Worm (Caenorhabditis elegans) whole organism, L4/young adult: ENCODE data around the gene F01F1.11.

Experiments
- W03F9.2 ChIP-seq: fragments of 150-350 bp; optimal IDR thresholded peaks from 2 replicates; lab custom pipeline; 2014; ENCODE audit warnings: missing biosample characterization, missing genetic modification characterization
- dao-5 ChIP-seq: sonication (generic microtip); optimal IDR thresholded peaks from 2 replicates; lab custom pipeline; 2016; ENCODE audit warnings: missing genotype, missing genetic modification characterization, moderate library complexity, missing compliant biosample characterization
- him-1 ChIP-seq: sonication (generic microtip); optimal IDR thresholded peaks from 2 replicates; lab custom pipeline; 2016; ENCODE audit warnings: missing genotype, missing genetic modification reagents, missing genetic modification characterization, missing compliant biosample characterization

DNA sequence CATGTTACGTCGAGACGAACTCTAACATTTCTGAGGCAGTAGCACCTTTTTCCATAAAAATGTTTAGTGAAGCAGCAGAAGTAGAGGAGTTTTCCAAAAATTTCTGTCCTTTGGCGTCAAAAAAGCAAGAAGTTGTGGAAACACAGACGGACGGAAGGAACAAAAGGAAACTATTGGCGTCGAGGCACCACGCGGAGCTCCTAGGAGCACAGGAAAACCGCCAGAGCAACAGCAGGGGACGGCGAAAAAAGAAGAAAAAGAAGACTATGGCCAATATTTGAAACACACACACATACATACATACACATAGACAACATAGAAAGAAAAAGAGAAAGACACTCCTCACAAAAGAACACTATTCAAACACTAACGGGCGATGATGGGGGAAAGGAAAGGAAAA lies 28.8 kb downstream of the F01F1.11 start:
- no peak for TF ChIP-seq W03F9.2
- TF ChIP-seq him-1: no peak
- no peak for TF ChIP-seq dao-5 (tag; lab: Kevin White, UChicago)
